Worm (Caenorhabditis elegans): ENCODE data around the gene ttr-18.

ttr-18 gene

DNA sequence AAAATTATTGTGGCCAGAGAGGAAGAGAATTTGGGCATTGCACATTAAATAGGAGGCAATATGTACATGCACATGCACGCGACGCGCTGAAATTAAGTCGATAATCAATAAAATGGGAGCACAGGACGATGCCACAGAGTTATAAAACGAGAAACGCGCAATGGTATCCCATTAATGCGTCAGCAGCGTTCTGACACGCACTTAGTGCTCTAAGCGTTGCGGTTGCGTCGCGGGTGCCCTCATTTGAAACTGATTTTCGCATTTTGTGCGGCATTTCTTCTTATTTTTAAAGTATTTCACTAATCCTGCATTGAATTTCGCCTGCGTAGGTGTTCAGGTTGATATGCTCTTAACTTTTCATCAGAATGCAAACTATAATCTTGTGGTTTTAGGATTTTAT lies 33.5 kb downstream of the ttr-18 start, which contains the start of gene rsp-1 (continued):
- TF ChIP-seq C16A3.4 (tag; optimal IDR thresholded peaks at IDR 0.05), result peak; percentile 95
- TF ChIP-seq mef-2 (tag; optimal IDR thresholded peaks at IDR 0.05), result peak; percentile 13
- peak; percentile 49 for TF ChIP-seq egl-13 (tag; optimal IDR thresholded peaks at IDR 0.05)
- peak; percentile 92 for TF ChIP-seq nhr-85 (tag)
- peak; percentile 94 for TF ChIP-seq rnt-1 (tag; optimal IDR thresholded peaks at IDR 0.05)
- TF ChIP-seq swsn-7 (tag; optimal IDR thresholded peaks at IDR 0.05), result peak; percentile 91
- TF ChIP-seq F16B12.6 (tag; optimal IDR thresholded peaks at IDR 0.05), result peak; percentile 69
- peak; percentile 84 for TF ChIP-seq mep-1 (tag; optimal IDR thresholded peaks at IDR 0.05)
- TF ChIP-seq nhr-11 (tag; optimal IDR thresholded peaks at IDR 0.05), result peak; percentile 46
- TF ChIP-seq ceh-88 (GFP tag; IDR thresholded peaks at IDR 0.05), result no peak; the same call in 1 of the 2 replicates
- peak; percentile 91 for TF ChIP-seq jun-1 (tag; optimal IDR thresholded peaks at IDR 0.05)
- TF ChIP-seq grh-1 (GFP tag; IDR thresholded peaks at IDR 0.05), result peak; percentile 80
- peak; percentile 81 for TF ChIP-seq snpc-4 (tag; optimal IDR thresholded peaks at IDR 0.05)
- TF ChIP-seq dpl-1 (GFP tag; optimal IDR thresholded peaks at IDR 0.05), result peak; percentile 84 to 88 (median 87)
- peak; percentile 55 for TF ChIP-seq ceh-8 (GFP tag; optimal IDR thresholded peaks at IDR 0.05)
- TF ChIP-seq efl-1 (optimal IDR thresholded peaks at IDR 0.05), result peak; percentile 88 to 90
- TF ChIP-seq efl-1 (GFP tag; optimal IDR thresholded peaks at IDR 0.05 in 1 of 2), result peak; percentile 84 to 98
- peak; percentile 91 for TF ChIP-seq unc-130 (tag; optimal IDR thresholded peaks at IDR 0.05)
- peak; percentile 74 for TF ChIP-seq zip-4 (GFP tag; optimal IDR thresholded peaks at IDR 0.05)
- TF ChIP-seq dsc-1 (tag; optimal IDR thresholded peaks at IDR 0.05), result peak; percentile 89
- peak; percentile 90 for TF ChIP-seq xbp-1 (tag; optimal IDR thresholded peaks at IDR 0.05)
- TF ChIP-seq nhr-84 (tag; optimal IDR thresholded peaks at IDR 0.05), result no peak
- no peak for TF ChIP-seq unc-98 (GFP tag; IDR thresholded peaks at IDR 0.05)
- TF ChIP-seq pqm-1 (tag; optimal IDR thresholded peaks at IDR 0.05), result no peak
- peak; percentile 84 for TF ChIP-seq ztf-4 (tag; optimal IDR thresholded peaks at IDR 0.05)
- peak; percentile 89 for TF ChIP-seq lin-14 (GFP tag; optimal IDR thresholded peaks at IDR 0.05)
- peak; percentile 29 for TF ChIP-seq fkh-4 (tag; optimal IDR thresholded peaks at IDR 0.05; ENCODE audit: borderline replicate concordance)
- TF ChIP-seq pax-3 (tag; optimal IDR thresholded peaks at IDR 0.05), result peak; percentile 73
- peak; percentile 65 for TF ChIP-seq aly-2 (tag; optimal IDR thresholded peaks at IDR 0.05)
- peak; percentile 91 for TF ChIP-seq nhr-47 (tag; optimal IDR thresholded peaks at IDR 0.05)
- TF ChIP-seq ces-1 (GFP tag; optimal IDR thresholded peaks at IDR 0.05), result no peak
- peak; percentile 76 for TF ChIP-seq irx-1 (tag; optimal IDR thresholded peaks at IDR 0.05)
- TF ChIP-seq ceh-63 (GFP tag; optimal IDR thresholded peaks at IDR 0.05), result no peak
- no peak for TF ChIP-seq pag-3 (tag; optimal IDR thresholded peaks at IDR 0.05; ENCODE audit: borderline replicate concordance, insufficient read depth)
- peak in 1 of 2 experiments; percentile 71 for TF ChIP-seq ztf-11 (tag; optimal IDR thresholded peaks at IDR 0.05)
- TF ChIP-seq tbx-2 (tag; optimal IDR thresholded peaks at IDR 0.05), result peak; percentile 88
- peak in 4 of 6 experiments; percentile 24 to 96 (median 67) for TF ChIP-seq elt-3 (tag; optimal IDR thresholded peaks at IDR 0.05)
- no peak for TF ChIP-seq ama-1 (optimal IDR thresholded peaks at IDR 0.05)
- TF ChIP-seq nhr-28 (tag; optimal IDR thresholded peaks at IDR 0.05), result no peak
- TF ChIP-seq snu-23 (GFP tag; optimal IDR thresholded peaks at IDR 0.05), result peak; percentile 94

ce11 chrII:11452498-11453005 lies 34.0 kb downstream of the ttr-18 start, which contains the start of gene rsp-2:
rsp-2 (minus strand) TSS chrII:11452955.
- TF ChIP-seq egl-27 (tag; optimal IDR thresholded peaks at IDR 0.05), result no peak
- no peak for TF ChIP-seq mdl-1 (tag; optimal IDR thresholded peaks at IDR 0.05)
- TF ChIP-seq unc-98 (GFP tag; IDR thresholded peaks at IDR 0.05), result no peak
- TF ChIP-seq nhr-237 (tag; optimal IDR thresholded peaks at IDR 0.05), result no peak
- no peak for TF ChIP-seq zag-1 (tag; optimal IDR thresholded peaks at IDR 0.05)
- TF ChIP-seq nhr-11 (tag; optimal IDR thresholded peaks at IDR 0.05), result no peak
- TF ChIP-seq F16B12.6 (tag; optimal IDR thresholded peaks at IDR 0.05), result no peak
- TF ChIP-seq nhr-84 (tag; optimal IDR thresholded peaks at IDR 0.05), result no peak
- TF ChIP-seq ceh-90 (tag; optimal IDR thresholded peaks at IDR 0.05), result no peak
- TF ChIP-seq nhr-85 (tag), result no peak

Data from whole organism, L1 larva.